Fruit fly (Drosophila melanogaster): ENCODE measurements around the gene Hmu.
A peak's percentile ranks its signal among the peaks of the same experiment; 100 is the strongest.

Hmu gene

dm6 chr3R:27273118-27274062 lies 15.2 kb upstream of the Hmu start, which contains the start of gene CG5934 (continued):
- TF ChIP-seq CG6272 (GFP tag; IDR thresholded peaks at IDR 0.05) (no peak), run (tag; optimal IDR thresholded peaks at IDR 0.05) (no peak), bowl (GFP tag; IDR thresholded peaks at IDR 0.05) (no peak), CG31441 (GFP tag; IDR thresholded peaks at IDR 0.05) (0 out of 2 replicates have a peak, but pooled peaks have one; percentile 8), CG34422 (GFP tag; IDR thresholded peaks at IDR 0.05) (no peak), CG10209 (GFP tag; optimal IDR thresholded peaks at IDR 0.05) (no peak), wdn (GFP tag; IDR thresholded peaks at IDR 0.05) (no peak), dmrt11E (tag; optimal IDR thresholded peaks at IDR 0.05) (no peak), CG11560 (tag; IDR thresholded peaks at IDR 0.05) (no peak), CG42726 (GFP tag; IDR thresholded peaks at IDR 0.05; ENCODE audit: partially characterized antibody) (no peak), CG13296 (GFP tag; optimal IDR thresholded peaks at IDR 0.05) (no peak), CG34376 (GFP tag; optimal IDR thresholded peaks at IDR 0.05) (peak; percentile 35), YL-1 (GFP tag; optimal IDR thresholded peaks at IDR 0.05) (peak; percentile 1), gem (tag; optimal IDR thresholded peaks at IDR 0.05) (no peak), CG31224 (GFP tag; IDR thresholded peaks at IDR 0.05) (no peak), lmd (GFP tag; IDR thresholded peaks at IDR 0.05) (no peak; the same call in 1 of the 2 replicates), Mrtf (GFP tag; IDR thresholded peaks at IDR 0.05) (no peak), eve (GFP tag; optimal IDR thresholded peaks at IDR 0.05) (no peak), CG2120 (GFP tag; optimal IDR thresholded peaks at IDR 0.05) (peak; percentile 59), Kr (GFP tag; optimal IDR thresholded peaks at IDR 0.05) (no peak), dysf (GFP tag; IDR thresholded peaks at IDR 0.05) (0 out of 3 replicates have a peak, but pooled peaks have one; percentile 20), MTF-1 (GFP tag; optimal IDR thresholded peaks at IDR 0.05; ENCODE audit: borderline replicate concordance) (no peak), GATAe (GFP tag; conservative IDR thresholded peaks at IDR 0.05) (no peak), gfzf (GFP tag; optimal IDR thresholded peaks at IDR 0.05) (peak; percentile 25), crc (GFP tag; optimal IDR thresholded peaks at IDR 0.05) (no peak), CG12219 (GFP tag; optimal IDR thresholded peaks at IDR 0.05) (no peak), hbn (GFP tag; IDR thresholded peaks at IDR 0.05; ENCODE audit: partially characterized antibody) (no peak), CG33557 (GFP tag; optimal IDR thresholded peaks at IDR 0.05) (no peak), Dp (GFP tag; optimal IDR thresholded peaks at IDR 0.05) (peak; percentile 47), CG15514 (GFP tag; optimal IDR thresholded peaks at IDR 0.05) (no peak), CG12236 (GFP tag; optimal IDR thresholded peaks at IDR 0.05) (no peak), Fer3 (tag; optimal IDR thresholded peaks at IDR 0.05) (no peak), pfk (GFP tag; optimal IDR thresholded peaks at IDR 0.05) (peak; percentile 1), NK7.1 (GFP tag; optimal IDR thresholded peaks at IDR 0.05) (no peak), nerfin-2 (GFP tag; IDR thresholded peaks at IDR 0.05; ENCODE audit: partially characterized antibody) (no peak), tin (GFP tag; optimal IDR thresholded peaks at IDR 0.05) (peak; percentile 10), CG3847 (GFP tag; IDR thresholded peaks at IDR 0.05) (peak; percentile 62), Pdp1 (GFP tag; optimal IDR thresholded peaks at IDR 0.05) (peak in 1 of 2 experiments; percentile 63), dati (GFP tag; IDR thresholded peaks at IDR 0.05) (no peak), dpn (GFP tag; optimal IDR thresholded peaks at IDR 0.05) (peak in 1 of 2 experiments; percentile 32), CG32767 (GFP tag; IDR thresholded peaks at IDR 0.05) (no peak), HLH3B (GFP tag; IDR thresholded peaks at IDR 0.05) (no peak), eyg (GFP tag; optimal IDR thresholded peaks at IDR 0.05) (no peak), Dip2 (GFP tag; IDR thresholded peaks at IDR 0.05) (no peak), CG14860 (GFP tag; IDR thresholded peaks at IDR 0.05; ENCODE audit: partially characterized antibody) (no peak), Mad (GFP tag; optimal IDR thresholded peaks at IDR 0.05) (no peak), CG17912 (GFP tag; optimal IDR thresholded peaks at IDR 0.05) (peak; percentile 1), crol (GFP tag; IDR thresholded peaks at IDR 0.05) (no peak), CG7372 (GFP tag; IDR thresholded peaks at IDR 0.05) (no peak)

All from whole organism, embryonic.